Fruit fly (Drosophila melanogaster) whole organism, embryonic: Measurements from ENCODE around the gene CG45066.
A peak's percentile ranks its signal among the peaks of the same experiment; 100 is the strongest.

Source experiments
- Antp ChIP-seq: fragments of 200-800 bp; sonication (Bioruptor generic); optimal IDR thresholded peaks from 3 replicates; lab custom pipeline; 2016; ENCODE audit warnings: missing biosample characterization, missing genetic modification characterization
- BtbVII ChIP-seq: fragments of 200-800 bp; sonication (Bioruptor generic); optimal IDR thresholded peaks from 3 replicates; lab custom pipeline; 2017; ENCODE audit warnings: missing biosample characterization, mild to moderate bottlenecking, missing genetic modification characterization
- Bteb2 ChIP-seq: fragments of 200-800 bp; sonication (Bioruptor generic); optimal IDR thresholded peaks from 2 replicates; lab custom pipeline; 2016; ENCODE audit warnings: missing biosample characterization, missing genetic modification characterization
- CG11085 ChIP-seq: fragments of 200-800 bp; sonication (Bioruptor generic); IDR thresholded peaks from 2 replicates; pipeline ENCODE4 v1.3.6; 2022; ENCODE audit warnings: missing biosample characterization, missing genetic modification characterization
- CG11093 ChIP-seq: fragments of 200-800 bp; sonication (Bioruptor generic); IDR thresholded peaks from 3 replicates; pipeline ENCODE4 v1.3.6; 2022; ENCODE audit warnings: missing biosample characterization, missing genetic modification characterization
- CG12659 ChIP-seq: fragments of 200-800 bp; sonication (Bioruptor generic); optimal IDR thresholded peaks from 3 replicates; lab custom pipeline; 2017; ENCODE audit warnings: mild to moderate bottlenecking, missing biosample characterization, missing genetic modification reagents, missing genetic modification characterization
- CG13123 ChIP-seq: fragments of 200-800 bp; sonication (Bioruptor generic); optimal IDR thresholded peaks from 2 replicates; lab custom pipeline; 2016; ENCODE audit warnings: missing biosample characterization, missing genetic modification characterization
- CG14710 ChIP-seq: fragments of 200-800 bp; sonication (Bioruptor generic); optimal IDR thresholded peaks from 3 replicates; lab custom pipeline; 2019; ENCODE audit warnings: missing biosample characterization, mild to moderate bottlenecking, missing genetic modification characterization, moderate library complexity
- CG15514 ChIP-seq: fragments of 200-800 bp; sonication (Bioruptor generic); optimal IDR thresholded peaks from 3 replicates; lab custom pipeline; 2017; ENCODE audit warnings: missing biosample characterization, missing genetic modification characterization, mild to moderate bottlenecking, moderate library complexity, missing genetic modification reagents
- CG15601 ChIP-seq: fragments of 200-800 bp; sonication (Bioruptor generic); optimal IDR thresholded peaks from 3 replicates; lab custom pipeline; 2019; ENCODE audit warnings: missing biosample characterization, mild to moderate bottlenecking, missing genetic modification characterization, moderate library complexity
- CG1647 ChIP-seq: fragments of 200-800 bp; sonication (Bioruptor generic); optimal IDR thresholded peaks from 3 replicates; lab custom pipeline; 2016; ENCODE audit warnings: missing biosample characterization, missing genetic modification characterization
- CG17568 ChIP-seq: fragments of 200-800 bp; sonication (Bioruptor generic); optimal IDR thresholded peaks from 2 replicates; lab custom pipeline; 2018; ENCODE audit warnings: missing biosample characterization, mild to moderate bottlenecking, missing genetic modification characterization, moderate library complexity
- CG18011 ChIP-seq: fragments of 200-800 bp; sonication (Bioruptor generic); optimal IDR thresholded peaks from 2 replicates; lab custom pipeline; 2017; ENCODE audit warnings: missing biosample characterization, missing genetic modification characterization, mild to moderate bottlenecking, moderate library complexity, missing genotype
- CG18764 ChIP-seq: fragments of 200-800 bp; sonication (Bioruptor generic); optimal IDR thresholded peaks from 3 replicates; lab custom pipeline; 2016; ENCODE audit warnings: missing biosample characterization, missing genetic modification characterization
- CG32767 ChIP-seq: fragments of 200-800 bp; sonication (Bioruptor generic); IDR thresholded peaks from 2 replicates; pipeline ENCODE4 v1.3.6; 2022; ENCODE audit warnings: missing biosample characterization, missing genetic modification characterization
- CG33557 ChIP-seq: fragments of 200-800 bp; sonication (Bioruptor generic); optimal IDR thresholded peaks from 2 replicates; lab custom pipeline; 2019; ENCODE audit warnings: missing biosample characterization, mild to moderate bottlenecking, missing genetic modification characterization, moderate library complexity
- CG4404 ChIP-seq: fragments of 200-800 bp; sonication (Bioruptor generic); IDR thresholded peaks from 2 replicates; pipeline ENCODE4 v1.3.6; 2022; ENCODE audit warnings: missing biosample characterization, missing genetic modification characterization
- CG4424 ChIP-seq: fragments of 200-800 bp; sonication (Bioruptor generic); optimal IDR thresholded peaks from 3 replicates; lab custom pipeline; 2016; ENCODE audit warnings: missing biosample characterization, missing genetic modification characterization
- CG5953 ChIP-seq: fragments of 200-800 bp; sonication (Bioruptor generic); IDR thresholded peaks from 2 replicates; pipeline ENCODE4 v1.3.6; 2022; ENCODE audit warnings: missing biosample characterization, missing genetic modification characterization
- CG6813 ChIP-seq: fragments of 200-800 bp; sonication (Bioruptor generic); optimal IDR thresholded peaks from 2 replicates; lab custom pipeline; 2017; ENCODE audit warnings: missing biosample characterization, missing genetic modification characterization, mild to moderate bottlenecking, moderate library complexity, missing genetic modification reagents
- CG7372 ChIP-seq: fragments of 200-800 bp; sonication (Bioruptor generic); IDR thresholded peaks from 2 replicates; pipeline ENCODE4 v1.3.6; 2022; ENCODE audit warnings: missing biosample characterization, missing genetic modification characterization
- CG7928 ChIP-seq: fragments of 200-800 bp; sonication (Bioruptor generic); optimal IDR thresholded peaks from 2 replicates; lab custom pipeline; 2017; ENCODE audit warnings: missing biosample characterization, mild to moderate bottlenecking, missing genetic modification characterization
- CG9876 ChIP-seq: fragments of 200-800 bp; sonication (Bioruptor generic); optimal IDR thresholded peaks from 2 replicates; lab custom pipeline; 2016; ENCODE audit warnings: missing biosample characterization, missing genetic modification characterization
- CHES-1-like ChIP-seq: fragments of 200-800 bp; sonication (Bioruptor generic); optimal IDR thresholded peaks from 2 replicates; lab custom pipeline; 2016; ENCODE audit warnings: missing biosample characterization, missing genetic modification characterization
- Camta ChIP-seq: fragments of 200-800 bp; sonication (Bioruptor generic); optimal IDR thresholded peaks from 2 replicates; lab custom pipeline; 2016; ENCODE audit warnings: missing biosample characterization, missing genetic modification characterization
- Dfd ChIP-seq, 2 experiments: fragments of >200 bp; optimal IDR thresholded peaks; 2 replicates each; lab custom pipeline; 2017; ENCODE audit warnings: missing biosample characterization in 2 of 2, missing genetic modification characterization in 2 of 2
- Dip2 ChIP-seq: fragments of 200-800 bp; sonication (Bioruptor generic); IDR thresholded peaks from 2 replicates; pipeline ENCODE4 v1.3.6; 2022; ENCODE audit warnings: missing biosample characterization, missing genetic modification characterization
- Doc2 ChIP-seq: fragments of 200-800 bp; sonication (Bioruptor generic); IDR thresholded peaks from 2 replicates; pipeline ENCODE4 v1.3.6; 2022; ENCODE audit warnings: missing biosample characterization, missing genetic modification characterization
- E2f2 ChIP-seq: fragments of 200-800 bp; sonication (Bioruptor generic); IDR thresholded peaks from 2 replicates; pipeline ENCODE4 v1.3.6; 2022; ENCODE audit warnings: missing biosample characterization, missing genetic modification characterization
- Jarid2 ChIP-seq: fragments of 200-800 bp; sonication (Bioruptor generic); optimal IDR thresholded peaks from 3 replicates; lab custom pipeline; 2017; ENCODE audit warnings: mild to moderate bottlenecking, missing biosample characterization, missing genetic modification reagents, missing genetic modification characterization
- Mad ChIP-seq: fragments of 200-800 bp; sonication (Bioruptor generic); optimal IDR thresholded peaks from 2 replicates; lab custom pipeline; 2016; ENCODE audit warnings: missing biosample characterization, missing genetic modification characterization
- Max ChIP-seq: fragments of 200-800 bp; sonication (Bioruptor generic); optimal IDR thresholded peaks from 2 replicates; lab custom pipeline; 2016; ENCODE audit warnings: missing biosample characterization, mild to moderate bottlenecking, missing genetic modification characterization
- NC2β ChIP-seq: fragments of 200-800 bp; sonication (Bioruptor generic); optimal IDR thresholded peaks from 2 replicates; lab custom pipeline; 2016; ENCODE audit warnings: missing biosample characterization, missing genetic modification characterization
- Sox102F ChIP-seq: fragments of 200-800 bp; sonication (Bioruptor generic); optimal IDR thresholded peaks from 2 replicates; lab custom pipeline; 2018; ENCODE audit warnings: missing biosample characterization, mild to moderate bottlenecking, missing genetic modification characterization, moderate library complexity
- Spps ChIP-seq: fragments of 200-800 bp; sonication (Bioruptor generic); optimal IDR thresholded peaks from 2 replicates; lab custom pipeline; 2018; ENCODE audit warnings: missing biosample characterization, mild to moderate bottlenecking, missing genetic modification characterization
- Sry-δ ChIP-seq: fragments of 200-800 bp; sonication (Bioruptor generic); optimal IDR thresholded peaks from 2 replicates; lab custom pipeline; 2016; ENCODE audit warnings: missing biosample characterization, missing genetic modification characterization
- bsh ChIP-seq, 2 experiments: fragments of 200-800 bp; sonication (Bioruptor generic); optimal IDR thresholded peaks; 2 replicates each; lab custom pipeline; 2017 to 2018; ENCODE audit warnings: mild to moderate bottlenecking in 2 of 2, missing biosample characterization in 2 of 2, missing genetic modification characterization in 2 of 2, moderate library complexity in 1 of 2
- chn ChIP-seq: fragments of 200-800 bp; sonication (Bioruptor generic); optimal IDR thresholded peaks from 2 replicates; lab custom pipeline; 2016; ENCODE audit warnings: missing biosample characterization, missing genetic modification characterization
- eve ChIP-seq, 2 experiments: fragments of >200 bp; optimal IDR thresholded peaks; 2 replicates each; lab custom pipeline; 2017; ENCODE audit warnings: missing biosample characterization in 2 of 2, missing genetic modification characterization in 2 of 2
- jing ChIP-seq: fragments of 200-800 bp; sonication (Bioruptor generic); optimal IDR thresholded peaks from 2 replicates; lab custom pipeline; 2018; ENCODE audit warnings: missing biosample characterization, mild to moderate bottlenecking, missing genetic modification characterization
- jumu ChIP-seq: fragments of 200-800 bp; sonication (Bioruptor generic); optimal IDR thresholded peaks from 3 replicates; lab custom pipeline; 2016; ENCODE audit warnings: missing biosample characterization, missing genetic modification characterization
- klu ChIP-seq: fragments of 200-800 bp; sonication (Bioruptor generic); IDR thresholded peaks from 2 replicates; pipeline ENCODE4 v1.3.6; 2022; ENCODE audit warnings: missing biosample characterization, missing genetic modification characterization
- lab ChIP-seq: fragments of 200-800 bp; sonication (Bioruptor generic); optimal IDR thresholded peaks from 3 replicates; lab custom pipeline; 2017; ENCODE audit warnings: missing biosample characterization, missing genetic modification characterization, mild to moderate bottlenecking, moderate library complexity, missing genetic modification reagents
- nau ChIP-seq: fragments of 200-800 bp; sonication (Bioruptor generic); optimal IDR thresholded peaks from 3 replicates; lab custom pipeline; 2017; ENCODE audit warnings: missing biosample characterization, mild to moderate bottlenecking, missing genetic modification characterization, missing genetic modification reagents
- nmo ChIP-seq: fragments of 200-800 bp; sonication (Bioruptor generic); optimal IDR thresholded peaks from 2 replicates; lab custom pipeline; 2018; ENCODE audit warnings: missing biosample characterization, mild to moderate bottlenecking, missing genetic modification characterization, moderate library complexity
- phol ChIP-seq: fragments of 200-800 bp; sonication (Bioruptor generic); optimal IDR thresholded peaks from 3 replicates; lab custom pipeline; 2018; ENCODE audit warnings: missing biosample characterization, mild to moderate bottlenecking, missing genetic modification characterization, moderate library complexity
- run ChIP-seq: fragments of 200-800 bp; sonication (Bioruptor generic); optimal IDR thresholded peaks from 3 replicates; lab custom pipeline; 2018; ENCODE audit warnings: missing biosample characterization, mild to moderate bottlenecking, missing genetic modification characterization
- salm ChIP-seq: fragments of 200-800 bp; sonication (Bioruptor generic); optimal IDR thresholded peaks from 2 replicates; lab custom pipeline; 2018; ENCODE audit warnings: missing biosample characterization, mild to moderate bottlenecking, missing genetic modification characterization
- so ChIP-seq: fragments of 200-800 bp; sonication (Bioruptor generic); IDR thresholded peaks from 3 replicates; pipeline ENCODE4 v1.3.6; 2022; ENCODE audit warnings: missing biosample characterization, missing genetic modification characterization
- yki ChIP-seq: fragments of >200 bp; optimal IDR thresholded peaks from 3 replicates; lab custom pipeline; 2018
- zen2 ChIP-seq: fragments of 200-800 bp; sonication (Bioruptor generic); IDR thresholded peaks from 3 replicates; pipeline ENCODE4 v1.3.6; 2022; ENCODE audit warnings: missing biosample characterization, missing genetic modification characterization; ENCODE audit not compliant: partially characterized antibody

CG45066 gene

DNA sequence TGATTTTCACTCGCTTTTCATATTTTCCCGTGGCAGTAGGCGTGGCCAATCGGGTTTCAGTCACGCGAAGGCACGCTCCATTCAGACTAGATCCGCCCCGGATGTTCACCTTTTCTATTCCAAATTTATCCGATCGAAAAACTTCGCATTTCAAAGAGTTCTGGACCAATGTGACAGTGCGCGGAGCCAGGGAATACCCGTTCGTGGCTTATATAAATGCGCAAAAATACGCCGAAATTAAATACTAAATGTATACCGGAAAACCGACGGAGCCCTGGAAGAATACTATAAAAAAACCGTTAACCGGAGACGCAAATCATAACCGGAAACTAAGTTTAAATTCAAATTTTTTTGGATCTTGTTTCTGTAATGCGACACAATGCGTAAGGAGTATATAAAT, 16.5 kb upstream of the CG45066 start, which contains the start of gene promL (continued):
- TF ChIP-seq CG13123 (GFP tag; lab: Kevin White, UChicago) = no peak
- peak; percentile 47 for TF ChIP-seq Sry-δ (GFP tag; lab: Kevin White, UChicago)
- TF ChIP-seq eve (GFP tag; optimal IDR thresholded peaks at IDR 0.05; lab: Kevin White, UChicago) = no peak
- TF ChIP-seq Bteb2 (GFP tag; lab: Kevin White, UChicago) = peak; percentile 79
- peak; percentile 74 for TF ChIP-seq CG17568
- peak; percentile 95 for TF ChIP-seq CG7928 (GFP tag; lab: Kevin White, UChicago)
- TF ChIP-seq chn (GFP tag; lab: Kevin White, UChicago) = peak; percentile 11
- no peak for TF ChIP-seq Dip2 (GFP tag; lab: Robert Waterston, UW)
- TF ChIP-seq lab (GFP tag; lab: Kevin White, UChicago) = peak; percentile 81
- peak; percentile 75 for TF ChIP-seq CG14710 (tag; lab: Kevin White, UChicago)
- no peak for TF ChIP-seq CG4404 (GFP tag; lab: Robert Waterston, UW)
- TF ChIP-seq Spps (tag; lab: Kevin White, UChicago) = peak; percentile 14
- peak; percentile 3 for TF ChIP-seq CG18011 (GFP tag; lab: Kevin White, UChicago)
- TF ChIP-seq yki (lab: Kevin White, UChicago) = no peak
- peak; percentile 77 for TF ChIP-seq Jarid2 (GFP tag; lab: Kevin White, UChicago)
- no peak for TF ChIP-seq CG11093 (GFP tag; lab: Robert Waterston, UW)
- no peak for TF ChIP-seq CG5953 (GFP tag; lab: Robert Waterston, UW)
- peak; percentile 69 for TF ChIP-seq nau (GFP tag; lab: Kevin White, UChicago)
- peak; percentile 83 for TF ChIP-seq NC2β (GFP tag; lab: Kevin White, UChicago)
- TF ChIP-seq jing = no peak
- no peak for TF ChIP-seq so (GFP tag; lab: Robert Waterston, UW)
- TF ChIP-seq phol (tag; lab: Kevin White, UChicago) = peak; percentile 67
- peak; percentile 16 for TF ChIP-seq jumu (GFP tag; lab: Kevin White, UChicago)
- no peak for TF ChIP-seq run (tag; lab: Kevin White, UChicago)
- TF ChIP-seq CG15601 (tag; lab: Kevin White, UChicago) = peak; percentile 71
- TF ChIP-seq Camta (GFP tag; lab: Kevin White, UChicago) = peak; percentile 57
- TF ChIP-seq CG1647 (GFP tag; lab: Kevin White, UChicago) = no peak
- TF ChIP-seq CG6813 (GFP tag; lab: Kevin White, UChicago) = peak; percentile 48
- TF ChIP-seq Dfd (GFP tag; optimal IDR thresholded peaks at IDR 0.05; lab: Kevin White, UChicago) = no peak
- no peak for TF ChIP-seq CG11085
- TF ChIP-seq bsh (GFP tag; optimal IDR thresholded peaks at IDR 0.05; lab: Kevin White, UChicago) = peak in 1 of 2 experiments; percentile 41
- no peak for TF ChIP-seq Antp (GFP tag; lab: Kevin White, UChicago)
- TF ChIP-seq CG9876 (GFP tag; lab: Kevin White, UChicago) = no peak
- TF ChIP-seq Sox102F (GFP tag; lab: Kevin White, UChicago) = no peak
- TF ChIP-seq Doc2 = no peak
- TF ChIP-seq CG12659 = peak; percentile 88
- TF ChIP-seq CG18764 (GFP tag; lab: Kevin White, UChicago) = peak; percentile 12
- TF ChIP-seq salm (tag; lab: Kevin White, UChicago) = peak; percentile 66
- no peak for TF ChIP-seq zen2
- TF ChIP-seq klu (GFP tag; lab: Robert Waterston, UW) = no peak
- TF ChIP-seq nmo (GFP tag; lab: Kevin White, UChicago) = peak; percentile 65
- peak; percentile 11 for TF ChIP-seq Max (GFP tag; lab: Kevin White, UChicago)
- no peak for TF ChIP-seq CG7372
- TF ChIP-seq CHES-1-like (GFP tag; lab: Kevin White, UChicago) = peak; percentile 61
- peak; percentile 38; the same call in 1 of the 2 replicates for TF ChIP-seq CG32767 (GFP tag; lab: Robert Waterston, UW)
- TF ChIP-seq CG15514 = peak; percentile 88
- TF ChIP-seq CG4424 (GFP tag; lab: Kevin White, UChicago) = peak; percentile 37
- TF ChIP-seq E2f2 (GFP tag; lab: Robert Waterston, UW) = peak; percentile 82
- peak; percentile 20 for TF ChIP-seq BtbVII
- peak; percentile 66 for TF ChIP-seq Mad (GFP tag; lab: Kevin White, UChicago)
- TF ChIP-seq CG33557 (GFP tag; lab: Kevin White, UChicago) = peak; percentile 47
